Worm (Caenorhabditis elegans) whole organism, mixed stage, embryonic: ENCODE measurements around the gene gar-2.

ENCODE experiments used
- M03D4.4 ChIP-seq: sonication (generic microtip); optimal IDR thresholded peaks from 2 replicates; lab custom pipeline; 2017; ENCODE audit warnings: mild to moderate bottlenecking, missing genetic modification characterization, missing compliant biosample characterization
- blmp-1 ChIP-seq: fragments of 150-350 bp; optimal IDR thresholded peaks from 2 replicates; lab custom pipeline; 2014; ENCODE audit warnings: missing biosample characterization, missing genetic modification characterization
- ces-1 ChIP-seq: fragments of 150-350 bp; optimal IDR thresholded peaks from 2 replicates; lab custom pipeline; 2014; ENCODE audit warnings: missing biosample characterization, missing genetic modification reagents, missing genetic modification characterization
- elt-3 ChIP-seq: fragments of 150-350 bp; optimal IDR thresholded peaks from 2 replicates; lab custom pipeline; 2014; ENCODE audit warnings: missing biosample characterization, missing genetic modification characterization
- lin-13 ChIP-seq: fragments of 150-350 bp; optimal IDR thresholded peaks from 2 replicates; lab custom pipeline; 2014; ENCODE audit warnings: missing biosample characterization, missing genetic modification characterization
- nhr-12 ChIP-seq: fragments of 150-350 bp; optimal IDR thresholded peaks from 2 replicates; lab custom pipeline; 2014; ENCODE audit warnings: missing biosample characterization, missing genetic modification characterization
- nhr-28 ChIP-seq: fragments of 150-350 bp; optimal IDR thresholded peaks from 2 replicates; lab custom pipeline; 2014; ENCODE audit warnings: missing biosample characterization, missing genetic modification characterization
- nhr-76 ChIP-seq: sonication (generic microtip); optimal IDR thresholded peaks from 2 replicates; lab custom pipeline; 2017; ENCODE audit warnings: missing biosample characterization, missing genetic modification characterization
- snpc-4 ChIP-seq: fragments of 150-350 bp; optimal IDR thresholded peaks from 2 replicates; lab custom pipeline; 2014; ENCODE audit warnings: missing biosample characterization, missing genetic modification characterization
- sptf-1 ChIP-seq: sonication (generic microtip); optimal IDR thresholded peaks from 2 replicates; lab custom pipeline; 2017; ENCODE audit warnings: mild to moderate bottlenecking, missing genetic modification characterization, moderate library complexity, missing compliant biosample characterization
- unc-39 ChIP-seq: fragments of 150-350 bp; optimal IDR thresholded peaks from 2 replicates; lab custom pipeline; 2014; ENCODE audit warnings: missing biosample characterization, missing genetic modification characterization
- unc-62 ChIP-seq: fragments of 150-350 bp; optimal IDR thresholded peaks from 2 replicates; lab custom pipeline; 2014; ENCODE audit warnings: missing biosample characterization, missing genetic modification reagents, missing genetic modification characterization
- ztf-11 ChIP-seq: fragments of 150-350 bp; optimal IDR thresholded peaks from 2 replicates; lab custom pipeline; 2014; ENCODE audit warnings: missing biosample characterization, missing genetic modification characterization

DNA sequence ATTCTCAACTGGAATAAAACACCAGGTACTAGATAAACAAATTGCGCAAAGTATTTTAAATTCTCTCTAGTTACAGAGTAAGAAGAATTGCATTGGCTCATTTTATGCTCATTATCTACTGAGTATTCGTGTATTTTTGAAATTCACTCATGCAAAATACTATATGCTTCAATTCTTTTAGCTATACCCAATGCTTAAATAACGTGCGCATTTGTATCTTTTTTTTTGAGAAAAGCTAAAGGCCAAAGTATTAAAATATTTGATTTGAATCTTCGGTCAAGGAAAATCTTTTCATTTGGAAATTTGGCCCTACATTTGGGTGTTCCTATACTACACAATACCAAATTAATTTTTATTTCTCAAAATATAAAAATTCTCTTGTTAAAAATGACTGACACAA lies 47.2 kb upstream of the gar-2 start, which contains the start of gene srg-4:
- no peak for TF ChIP-seq unc-39 (tag; lab: Kevin White, UChicago)
- TF ChIP-seq ztf-11 (tag; lab: Kevin White, UChicago), result no peak
- TF ChIP-seq elt-3, result no peak
- no peak for TF ChIP-seq M03D4.4 (tag; lab: Kevin White, UChicago)
- no peak for TF ChIP-seq nhr-12 (tag; lab: Kevin White, UChicago)
- no peak for TF ChIP-seq lin-13 (tag; lab: Kevin White, UChicago)
- TF ChIP-seq ces-1 (GFP tag; lab: Kevin White, UChicago), result no peak
- no peak for TF ChIP-seq blmp-1 (tag; lab: Kevin White, UChicago)
- no peak for TF ChIP-seq unc-62 (GFP tag; lab: Kevin White, UChicago)
- no peak for TF ChIP-seq nhr-76 (tag; lab: Kevin White, UChicago)
- TF ChIP-seq snpc-4 (tag; lab: Kevin White, UChicago), result no peak
- no peak for TF ChIP-seq nhr-28 (tag; lab: Kevin White, UChicago)
- no peak for TF ChIP-seq sptf-1
